Fruit fly (Drosophila melanogaster) whole organism, embryonic: ENCODE data around the gene Coq2.

Source experiments
- Bgb ChIP-seq: fragments of 200-800 bp; sonication (Bioruptor generic); IDR thresholded peaks from 2 replicates; pipeline ENCODE4 v1.3.6; 2022; ENCODE audit warnings: missing biosample characterization, missing genetic modification characterization; ENCODE audit not compliant: partially characterized antibody
- CG10147 ChIP-seq: fragments of 200-800 bp; sonication (Bioruptor generic); optimal IDR thresholded peaks from 2 replicates; lab custom pipeline; 2019; ENCODE audit warnings: missing biosample characterization, mild to moderate bottlenecking, missing genetic modification characterization, moderate library complexity
- CG10267 ChIP-seq: fragments of 200-800 bp; sonication (Bioruptor generic); optimal IDR thresholded peaks from 2 replicates; lab custom pipeline; 2018; ENCODE audit warnings: missing biosample characterization, mild to moderate bottlenecking, missing genetic modification characterization, moderate library complexity
- CG12236 ChIP-seq: fragments of 200-800 bp; sonication (Bioruptor generic); optimal IDR thresholded peaks from 2 replicates; lab custom pipeline; 2016; ENCODE audit warnings: missing biosample characterization, missing genetic modification characterization
- CG12659 ChIP-seq: fragments of 200-800 bp; sonication (Bioruptor generic); optimal IDR thresholded peaks from 3 replicates; lab custom pipeline; 2017; ENCODE audit warnings: mild to moderate bottlenecking, missing biosample characterization, missing genetic modification reagents, missing genetic modification characterization
- CG14050 ChIP-seq: fragments of 200-800 bp; sonication (Bioruptor generic); IDR thresholded peaks from 3 replicates; pipeline ENCODE4 v1.3.6; 2022; ENCODE audit warnings: missing biosample characterization, missing genetic modification characterization
- CG1529 ChIP-seq: fragments of 200-800 bp; sonication (Bioruptor generic); optimal IDR thresholded peaks from 3 replicates; lab custom pipeline; 2018; ENCODE audit warnings: missing biosample characterization, missing genetic modification characterization
- CG15514 ChIP-seq: fragments of 200-800 bp; sonication (Bioruptor generic); optimal IDR thresholded peaks from 3 replicates; lab custom pipeline; 2017; ENCODE audit warnings: missing biosample characterization, missing genetic modification characterization, mild to moderate bottlenecking, moderate library complexity, missing genetic modification reagents
- CG2116 ChIP-seq: fragments of 200-800 bp; sonication (Bioruptor generic); optimal IDR thresholded peaks from 3 replicates; lab custom pipeline; 2018; ENCODE audit warnings: missing biosample characterization, mild to moderate bottlenecking, missing genetic modification characterization
- CG33213 ChIP-seq: fragments of 200-800 bp; sonication (Bioruptor generic); optimal IDR thresholded peaks from 3 replicates; lab custom pipeline; 2016; ENCODE audit warnings: missing biosample characterization, missing genetic modification characterization
- CG42726 ChIP-seq: fragments of 200-800 bp; sonication (Bioruptor generic); IDR thresholded peaks from 2 replicates; pipeline ENCODE4 v1.3.6; 2022; ENCODE audit warnings: missing biosample characterization, missing genetic modification characterization; ENCODE audit not compliant: partially characterized antibody
- CG4617 ChIP-seq: fragments of 200-800 bp; sonication (Bioruptor generic); optimal IDR thresholded peaks from 3 replicates; lab custom pipeline; 2016; ENCODE audit warnings: missing biosample characterization, missing genetic modification characterization, borderline replicate concordance
- CG5180 ChIP-seq: fragments of 200-800 bp; sonication (Bioruptor generic); optimal IDR thresholded peaks from 3 replicates; lab custom pipeline; 2017; ENCODE audit warnings: missing biosample characterization, missing genetic modification characterization, mild to moderate bottlenecking, moderate library complexity, missing genetic modification reagents
- CG7839 ChIP-seq: fragments of 200-800 bp; sonication (Bioruptor generic); optimal IDR thresholded peaks from 3 replicates; lab custom pipeline; 2018; ENCODE audit warnings: missing biosample characterization, mild to moderate bottlenecking, missing genetic modification characterization, moderate library complexity
- CG8290 ChIP-seq, 3 experiments: fragments of 200-800 bp; sonication (Bioruptor generic); optimal IDR thresholded peaks; 2 replicates each; lab custom pipeline; 2016 to 2019; ENCODE audit warnings: missing biosample characterization in 3 of 3, missing genetic modification characterization in 3 of 3, mild to moderate bottlenecking in 2 of 3, moderate library complexity in 1 of 3
- CG9797 ChIP-seq: fragments of 200-800 bp; sonication (Bioruptor generic); optimal IDR thresholded peaks from 3 replicates; lab custom pipeline; 2018; ENCODE audit warnings: missing biosample characterization, mild to moderate bottlenecking, missing genetic modification characterization
- CG9817 ChIP-seq: fragments of 200-800 bp; sonication (Bioruptor generic); optimal IDR thresholded peaks from 2 replicates; lab custom pipeline; 2018; ENCODE audit warnings: missing biosample characterization, mild to moderate bottlenecking, missing genetic modification characterization, moderate library complexity
- D19B ChIP-seq: fragments of 200-800 bp; sonication (Bioruptor generic); optimal IDR thresholded peaks from 2 replicates; lab custom pipeline; 2017; ENCODE audit warnings: missing biosample characterization, mild to moderate bottlenecking, missing genetic modification characterization
- Doc2 ChIP-seq: fragments of 200-800 bp; sonication (Bioruptor generic); IDR thresholded peaks from 2 replicates; pipeline ENCODE4 v1.3.6; 2022; ENCODE audit warnings: missing biosample characterization, missing genetic modification characterization
- Dp ChIP-seq: fragments of 200-800 bp; sonication (Bioruptor generic); optimal IDR thresholded peaks from 2 replicates; lab custom pipeline; 2018; ENCODE audit warnings: missing biosample characterization, mild to moderate bottlenecking, missing genetic modification characterization, moderate library complexity
- Dref ChIP-seq: fragments of 200-800 bp; sonication (Bioruptor generic); IDR thresholded peaks from 2 replicates; pipeline ENCODE4 v1.3.6; 2022; ENCODE audit warnings: missing biosample characterization, missing genetic modification characterization
- E2f2 ChIP-seq: fragments of 200-800 bp; sonication (Bioruptor generic); IDR thresholded peaks from 2 replicates; pipeline ENCODE4 v1.3.6; 2022; ENCODE audit warnings: missing biosample characterization, missing genetic modification characterization
- Eip74EF ChIP-seq, 2 experiments: fragments of 200-800 bp in 1 of 2; fragments of >200 bp in 1 of 2; sonication (Bioruptor generic) in 1 of 2; optimal IDR thresholded peaks; 2 replicates each; lab custom pipeline; 2017 to 2019; ENCODE audit warnings: missing biosample characterization in 2 of 2, missing genetic modification characterization in 2 of 2, mild to moderate bottlenecking in 1 of 2, moderate library complexity in 1 of 2
- Ets65A ChIP-seq: fragments of 200-800 bp; sonication (Bioruptor generic); peaks from one replicate; lab custom pipeline; 2016; ENCODE audit warnings: missing biosample characterization, missing genetic modification characterization
- HmgZ ChIP-seq: fragments of 200-800 bp; sonication (Bioruptor generic); optimal IDR thresholded peaks from 2 replicates; lab custom pipeline; 2018; ENCODE audit warnings: missing biosample characterization, mild to moderate bottlenecking, missing genetic modification characterization
- MBD-R2 ChIP-seq: fragments of 200-800 bp; sonication (Bioruptor generic); IDR thresholded peaks from 2 replicates; pipeline ENCODE4 v1.3.6; 2022; ENCODE audit warnings: missing biosample characterization, missing genetic modification characterization
- Max ChIP-seq: fragments of 200-800 bp; sonication (Bioruptor generic); optimal IDR thresholded peaks from 2 replicates; lab custom pipeline; 2016; ENCODE audit warnings: missing biosample characterization, mild to moderate bottlenecking, missing genetic modification characterization
- Myb ChIP-seq: fragments of 200-800 bp; sonication (Bioruptor generic); optimal IDR thresholded peaks from 2 replicates; lab custom pipeline; 2016; ENCODE audit warnings: missing biosample characterization, missing genetic modification characterization
- Nf-YC ChIP-seq: fragments of 200-800 bp; optimal IDR thresholded peaks from 3 replicates; lab custom pipeline; 2019; ENCODE audit warnings: missing biosample characterization, mild to moderate bottlenecking, missing genetic modification characterization, moderate library complexity
- PHDP ChIP-seq: fragments of 200-800 bp; sonication (Bioruptor generic); optimal IDR thresholded peaks from 3 replicates; lab custom pipeline; 2018; ENCODE audit warnings: missing biosample characterization, mild to moderate bottlenecking, missing genetic modification characterization, moderate library complexity
- Sry-β ChIP-seq: fragments of 200-800 bp; sonication (Bioruptor generic); optimal IDR thresholded peaks from 2 replicates; lab custom pipeline; 2018; ENCODE audit warnings: missing biosample characterization, mild to moderate bottlenecking, missing genetic modification characterization, moderate library complexity
- Xbp1 ChIP-seq: fragments of 200-800 bp; sonication (Bioruptor generic); optimal IDR thresholded peaks from 3 replicates; lab custom pipeline; 2016; ENCODE audit warnings: missing biosample characterization, mild to moderate bottlenecking, missing genetic modification characterization
- YL-1 ChIP-seq: fragments of 200-800 bp; sonication (Bioruptor generic); optimal IDR thresholded peaks from 3 replicates; lab custom pipeline; 2017; ENCODE audit warnings: missing biosample characterization, mild to moderate bottlenecking, missing genetic modification characterization
- amos ChIP-seq: fragments of 200-800 bp; sonication (Bioruptor generic); IDR thresholded peaks from 2 replicates; pipeline ENCODE4 v1.3.6; 2022; ENCODE audit warnings: missing biosample characterization, missing genetic modification characterization; ENCODE audit not compliant: partially characterized antibody
- ato ChIP-seq: fragments of 200-800 bp; sonication (Bioruptor generic); IDR thresholded peaks from 2 replicates; pipeline ENCODE4 v1.3.6; 2022; ENCODE audit warnings: missing biosample characterization, missing genetic modification characterization; ENCODE audit not compliant: partially characterized antibody
- dmrt11E ChIP-seq: fragments of 200-800 bp; sonication (Bioruptor generic); optimal IDR thresholded peaks from 3 replicates; lab custom pipeline; 2018; ENCODE audit warnings: missing biosample characterization, mild to moderate bottlenecking, missing genetic modification characterization, moderate library complexity
- ewg ChIP-seq: fragments of 200-800 bp; sonication (Bioruptor generic); optimal IDR thresholded peaks from 3 replicates; lab custom pipeline; 2017; ENCODE audit warnings: mild to moderate bottlenecking, missing biosample characterization, missing genetic modification reagents, missing genetic modification characterization
- gcm ChIP-seq: fragments of 200-800 bp; sonication (Bioruptor generic); optimal IDR thresholded peaks from 2 replicates; lab custom pipeline; 2019; ENCODE audit warnings: missing biosample characterization, mild to moderate bottlenecking, missing genetic modification characterization, moderate library complexity
- gfzf ChIP-seq: fragments of 200-800 bp; sonication (Bioruptor generic); optimal IDR thresholded peaks from 2 replicates; lab custom pipeline; 2016; ENCODE audit warnings: missing biosample characterization, mild to moderate bottlenecking, missing genetic modification characterization, moderate library complexity
- lbe ChIP-seq: fragments of 200-800 bp; sonication (Bioruptor generic); optimal IDR thresholded peaks from 2 replicates; lab custom pipeline; 2016; ENCODE audit warnings: missing biosample characterization, mild to moderate bottlenecking, missing genetic modification characterization
- mam ChIP-seq: fragments of 200-800 bp; sonication (Bioruptor generic); optimal IDR thresholded peaks from 3 replicates; lab custom pipeline; 2016; ENCODE audit warnings: missing biosample characterization, missing genetic modification characterization
- nmo ChIP-seq: fragments of 200-800 bp; sonication (Bioruptor generic); optimal IDR thresholded peaks from 2 replicates; lab custom pipeline; 2018; ENCODE audit warnings: missing biosample characterization, mild to moderate bottlenecking, missing genetic modification characterization, moderate library complexity
- pan ChIP-seq, 4 experiments: fragments of >200 bp in 3 of 4; fragments of 200-800 bp in 1 of 4; sonication (Bioruptor generic) in 1 of 4; optimal IDR thresholded peaks in 3 of 4; IDR thresholded peaks in 1 of 4; 2 replicates each; pipeline versions ENCODE4 v1.3.6 to Lab custom; 2017 to 2022; ENCODE audit warnings: missing biosample characterization in 2 of 4, missing genetic modification characterization in 2 of 4, mixed read lengths in 1 of 4
- prd ChIP-seq, 3 experiments: fragments of >200 bp in 2 of 3; fragments of 200-800 bp in 1 of 3; sonication (Bioruptor generic) in 1 of 3; optimal IDR thresholded peaks in 2 of 3; IDR thresholded peaks in 1 of 3; 2 replicates in 2 of 3; 3 replicates in 1 of 3; pipeline versions ENCODE4 v1.3.6 to Lab custom; 2017 to 2022; ENCODE audit warnings: missing biosample characterization in 1 of 3, missing genetic modification characterization in 1 of 3
- pzg ChIP-seq: fragments of 200-800 bp; sonication (Bioruptor generic); optimal IDR thresholded peaks from 3 replicates; lab custom pipeline; 2018; ENCODE audit warnings: missing biosample characterization, mild to moderate bottlenecking, missing genetic modification characterization, moderate library complexity
- trem ChIP-seq: fragments of 200-800 bp; optimal IDR thresholded peaks from 3 replicates; lab custom pipeline; 2019; ENCODE audit warnings: missing biosample characterization, mild to moderate bottlenecking, missing genetic modification characterization, moderate library complexity

Coq2 gene

dm6 chr3R:8362259-8362876 lies 46.0 kb upstream of the Coq2 start, which contains the start of the genes Veneno and CG7963 (continued):
- TF ChIP-seq CG9817 (tag; lab: Kevin White, UChicago) (peak; percentile 19), MBD-R2 (GFP tag; lab: Robert Waterston, UW) (peak; percentile 60), CG7839 (peak; percentile 57), CG5180 (no peak), Xbp1 (GFP tag; lab: Kevin White, UChicago) (peak; percentile 24), CG12659 (peak; percentile 47), ato (no peak), CG9797 (peak; percentile 65), ewg (GFP tag; lab: Kevin White, UChicago) (peak; percentile 86), Eip74EF (GFP tag; optimal IDR thresholded peaks at IDR 0.05; lab: Kevin White, UChicago) (peak in 1 of 2 experiments; percentile 6), Dref (GFP tag; lab: Robert Waterston, UW) (peak; percentile 55), pan (optimal IDR thresholded peaks at IDR 0.05; lab: Kevin White, UChicago) (no peak), pan (GFP tag; optimal IDR thresholded peaks at IDR 0.05 in 1 of 2, IDR thresholded peaks at IDR 0.05 in 1 of 2) (peak in 1 of 2 experiments; percentile 15), CG1529 (GFP tag; lab: Kevin White, UChicago) (peak; percentile 99), nmo (GFP tag; lab: Kevin White, UChicago) (peak; percentile 71), CG2116 (GFP tag; lab: Kevin White, UChicago) (peak; percentile 58), CG12236 (no peak), CG10267 (tag; lab: Kevin White, UChicago) (peak; percentile 57), trem (tag; lab: Kevin White, UChicago) (peak; percentile 83), gcm (GFP tag; lab: Kevin White, UChicago) (peak; percentile 6), prd (optimal IDR thresholded peaks at IDR 0.05; lab: Kevin White, UChicago) (no peak), prd (GFP tag; IDR thresholded peaks at IDR 0.05; lab: Robert Waterston, UW) (peak; percentile 26; the same call in 1 of the 3 replicates), Sry-β (GFP tag; lab: Kevin White, UChicago) (peak; percentile 20), pzg (GFP tag; lab: Kevin White, UChicago) (peak; percentile 60), CG8290 (GFP tag; optimal IDR thresholded peaks at IDR 0.05; lab: Kevin White, UChicago) (peak; percentile 23), CG8290 (tag; optimal IDR thresholded peaks at IDR 0.05; lab: Kevin White, UChicago) (no peak), CG42726 (GFP tag; lab: Robert Waterston, UW) (0 out of 2 replicates have a peak, but pooled peaks have one; percentile 25), amos (GFP tag; lab: Robert Waterston, UW) (no peak), Nf-YC (tag; lab: Kevin White, UChicago) (peak; percentile 51), CG33213 (no peak), Bgb (GFP tag; lab: Robert Waterston, UW) (no peak), CG14050 (no peak), CG10147 (no peak), lbe (GFP tag; lab: Kevin White, UChicago) (no peak), Doc2 (GFP tag; lab: Robert Waterston, UW) (no peak), E2f2 (GFP tag; lab: Robert Waterston, UW) (peak; percentile 44), PHDP (tag; lab: Kevin White, UChicago) (no peak), CG15514 (GFP tag; lab: Kevin White, UChicago) (peak; percentile 56), YL-1 (GFP tag; lab: Kevin White, UChicago) (peak; percentile 20), dmrt11E (tag; lab: Kevin White, UChicago) (peak; percentile 19), CG4617 (GFP tag; lab: Kevin White, UChicago) (peak; percentile 65), D19B (GFP tag; lab: Kevin White, UChicago) (peak; percentile 3), mam (GFP tag; lab: Kevin White, UChicago) (no peak), Myb (GFP tag; lab: Kevin White, UChicago) (peak; percentile 57), gfzf (GFP tag; lab: Kevin White, UChicago) (peak; percentile 69), Dp (GFP tag; lab: Kevin White, UChicago) (peak; percentile 44), Ets65A (GFP tag; lab: Kevin White, UChicago) (peak; percentile 46), Max (GFP tag; lab: Kevin White, UChicago) (peak; percentile 6), HmgZ (tag; lab: Kevin White, UChicago) (peak; percentile 16)
